Fruit fly (Drosophila melanogaster) S2 (cell line): ENCODE data around the gene CG18599.
A peak's percentile ranks its signal among the peaks of the same experiment; 100 is the strongest.

Experiments
- CG8478 ChIP-seq: fragments of >200 bp; optimal IDR thresholded peaks from 2 replicates; lab custom pipeline; 2018
- CTCF ChIP-seq, 2 experiments: fragments of >200 bp; optimal IDR thresholded peaks; 2 replicates each; lab custom pipeline; 2018

CG18599 gene

DNA sequence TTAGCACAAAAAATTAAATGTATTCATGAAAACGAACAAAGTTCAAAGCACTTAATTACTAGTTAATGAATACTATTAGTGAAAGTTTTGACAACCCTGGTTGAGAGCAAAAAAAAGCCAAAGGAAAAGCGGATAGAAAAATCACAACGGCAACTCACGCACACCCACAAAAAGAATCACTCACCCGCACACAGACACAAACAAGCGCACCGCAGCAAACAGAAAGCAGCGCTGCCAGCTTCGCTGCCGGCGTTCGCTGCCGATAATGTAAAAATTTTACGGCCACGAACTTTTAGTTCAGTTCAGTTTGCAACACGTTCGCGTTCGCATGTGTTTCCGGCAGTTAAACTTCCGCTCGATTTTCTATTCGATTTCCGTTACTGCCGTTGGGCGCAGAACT is at the start of gene CG18599:
CG18599 (plus strand) TSS at position 301 of the 400 bp plus-strand sequence.
- TF ChIP-seq CTCF (optimal IDR thresholded peaks at IDR 0.05; lab: Kevin White, UChicago), result no peak

- no peak for TF ChIP-seq CG8478
- TF ChIP-seq CTCF (optimal IDR thresholded peaks at IDR 0.05; lab: Kevin White, UChicago), result no peak
Observed at dm6 chr3R:18220211-18220749, 47.3 kb upstream of the CG18599 start, which contains the start of the genes CG7988 and CG7183. Gene CG7988, plus strand, starts transcription at chr3R:18220526. Gene CG7183, minus strand, starts transcription at chr3R:18220699.

DNA sequence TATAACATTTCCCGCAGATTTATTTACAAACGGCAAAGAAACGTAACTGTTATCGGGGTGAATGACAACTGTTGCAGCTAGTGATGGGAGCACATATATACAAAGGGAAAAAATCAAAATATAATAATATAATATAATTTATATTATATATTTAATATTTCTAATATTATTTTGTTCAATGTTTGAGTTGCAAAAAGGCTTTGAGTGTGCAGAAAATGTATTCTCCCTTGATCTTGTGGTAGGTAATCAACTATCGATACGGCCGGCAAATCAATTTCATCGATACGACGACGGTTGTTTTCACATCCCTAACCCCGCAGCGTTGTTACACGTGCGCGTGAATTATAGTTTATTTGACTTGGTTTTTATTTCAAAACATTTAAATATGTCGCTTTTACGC is 44.2 kb upstream of the CG18599 start, which contains the start of the genes mTerf5 and Non3:
mTerf5 (minus strand) TSS at position 249 of the 400 bp plus-strand sequence.
Non3 (plus strand) TSS at position 289 of the 400 bp plus-strand sequence.
- TF ChIP-seq CTCF (optimal IDR thresholded peaks at IDR 0.05; lab: Kevin White, UChicago) (no peak), CG8478 (no peak)

DNA sequence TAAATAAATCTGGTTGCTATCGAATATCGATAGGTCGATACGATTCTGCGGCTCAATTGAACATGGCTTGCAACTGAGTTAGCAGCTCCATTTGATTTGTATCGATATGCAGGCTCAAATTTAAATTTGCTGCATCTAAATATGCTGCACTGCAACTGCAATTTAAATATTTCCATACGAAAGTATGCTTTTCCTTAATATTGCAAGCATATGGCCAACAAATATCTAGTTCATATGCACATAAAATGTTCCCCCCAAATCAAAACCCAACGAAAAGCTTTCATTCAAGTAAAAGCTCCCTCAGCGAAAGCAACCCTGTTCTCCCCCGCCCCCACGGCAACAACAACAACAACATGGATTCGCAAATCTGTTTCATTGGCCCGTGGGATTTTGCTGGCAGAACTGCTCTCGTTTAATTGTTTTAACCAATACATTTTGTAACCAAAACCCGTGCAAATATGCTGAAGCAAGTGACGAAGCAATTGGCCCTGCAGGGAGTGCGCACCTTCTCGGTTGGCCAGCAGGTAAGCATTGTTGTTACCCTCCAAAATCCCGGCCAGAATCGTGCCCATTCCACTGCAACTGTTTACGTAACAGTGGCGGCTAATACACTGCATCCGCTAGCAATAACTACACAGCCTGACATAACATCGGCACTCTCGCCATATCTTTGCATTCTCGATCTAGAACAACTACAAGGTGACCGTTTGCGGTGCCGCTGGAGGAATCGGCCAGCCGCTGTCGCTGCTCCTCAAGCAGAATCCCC is 41.4 kb upstream of the CG18599 start, which contains the start of the genes CG7168 and Mdh2:
CG7168 (minus strand) TSS at position 40 of the 766 bp plus-strand sequence.
Mdh2 (plus strand) TSS at position 354 of the 766 bp plus-strand sequence.
- TF ChIP-seq CTCF (optimal IDR thresholded peaks at IDR 0.05; lab: Kevin White, UChicago), result no peak
- no peak for TF ChIP-seq CG8478

dm6 chr3R:18226809-18227157 is 40.8 kb upstream of the CG18599 start:
- TF ChIP-seq CG8478 (no peak), CTCF (optimal IDR thresholded peaks at IDR 0.05; lab: Kevin White, UChicago) (no peak)

dm6 chr3R:18227385-18227784 is 40.2 kb upstream of the CG18599 start:
- no peak for TF ChIP-seq CG8478
- no peak for TF ChIP-seq CTCF (optimal IDR thresholded peaks at IDR 0.05; lab: Kevin White, UChicago)

- TF ChIP-seq CG8478 (no peak), CTCF (optimal IDR thresholded peaks at IDR 0.05; lab: Kevin White, UChicago) (no peak)
Observed at dm6 chr3R:18228713-18229222, 38.8 kb upstream of the CG18599 start.

- TF ChIP-seq CTCF (optimal IDR thresholded peaks at IDR 0.05; lab: Kevin White, UChicago), result no peak
- TF ChIP-seq CG8478, result no peak
Observed at dm6 chr3R:18230229-18230628, 37.4 kb upstream of the CG18599 start.

DNA sequence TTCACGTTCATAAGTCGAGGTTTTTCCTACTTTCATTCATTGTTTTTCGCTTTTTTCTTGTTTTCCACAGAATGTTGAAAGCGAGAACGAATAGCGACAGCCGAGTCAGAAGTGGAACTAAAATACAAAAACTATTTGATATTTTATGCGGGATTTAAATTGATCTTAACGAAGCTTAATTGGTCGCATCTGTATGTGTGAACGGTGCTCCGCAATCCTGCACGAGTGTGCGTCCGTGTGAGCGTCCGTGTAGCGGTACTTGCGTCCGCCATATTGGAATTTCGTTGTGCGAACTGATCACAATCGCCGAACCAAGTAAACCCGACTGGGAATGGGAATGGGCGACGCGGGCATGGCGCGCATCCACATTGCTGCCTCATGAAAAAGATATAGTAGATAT is 35.4 kb upstream of the CG18599 start:
- no peak for TF ChIP-seq CTCF (optimal IDR thresholded peaks at IDR 0.05; lab: Kevin White, UChicago)

dm6 chr3R:18234699-18235257 is 32.8 kb upstream of the CG18599 start:
- TF ChIP-seq CTCF (optimal IDR thresholded peaks at IDR 0.05; lab: Kevin White, UChicago) (no peak), CG8478 (no peak)

- no peak for TF ChIP-seq CTCF (optimal IDR thresholded peaks at IDR 0.05; lab: Kevin White, UChicago)
- no peak for TF ChIP-seq CG8478
Observed at dm6 chr3R:18235879-18236278, 31.7 kb upstream of the CG18599 start, which contains the start of gene repo. Gene repo, plus strand, starts transcription at chr3R:18236192.

- TF ChIP-seq CTCF (optimal IDR thresholded peaks at IDR 0.05; lab: Kevin White, UChicago) (peak in 1 of 2 experiments; percentile 8), CG8478 (no peak)
Observed at dm6 chr3R:18242089-18242955, 25.3 kb upstream of the CG18599 start, which contains the start of the genes CG7156 and 14-3-3epsilon. Gene CG7156, minus strand, starts transcription at chr3R:18242159. Gene 14-3-3epsilon, plus strand, starts transcription at chr3R:18242531.

dm6 chr3R:18243000-18243399 is 24.6 kb upstream of the CG18599 start:
- TF ChIP-seq CTCF (optimal IDR thresholded peaks at IDR 0.05; lab: Kevin White, UChicago), result no peak
- TF ChIP-seq CG8478, result no peak

dm6 chr3R:18243718-18244170 is 23.8 kb upstream of the CG18599 start:
- no peak for TF ChIP-seq CG8478
- no peak for TF ChIP-seq CTCF (optimal IDR thresholded peaks at IDR 0.05; lab: Kevin White, UChicago)
